Worm (Caenorhabditis elegans) whole organism, mixed stage, embryonic: ENCODE data around the gene Y22D7AL.16.

ENCODE experiments used
- M03D4.4 ChIP-seq: sonication (generic microtip); optimal IDR thresholded peaks from 2 replicates; lab custom pipeline; 2017; ENCODE audit warnings: mild to moderate bottlenecking, missing genetic modification characterization, missing compliant biosample characterization
- ces-1 ChIP-seq: fragments of 150-350 bp; optimal IDR thresholded peaks from 2 replicates; lab custom pipeline; 2014; ENCODE audit warnings: missing biosample characterization, missing genetic modification reagents, missing genetic modification characterization
- lin-13 ChIP-seq: fragments of 150-350 bp; optimal IDR thresholded peaks from 2 replicates; lab custom pipeline; 2014; ENCODE audit warnings: missing biosample characterization, missing genetic modification characterization
- nhr-12 ChIP-seq: fragments of 150-350 bp; optimal IDR thresholded peaks from 2 replicates; lab custom pipeline; 2014; ENCODE audit warnings: missing biosample characterization, missing genetic modification characterization
- nhr-76 ChIP-seq: sonication (generic microtip); optimal IDR thresholded peaks from 2 replicates; lab custom pipeline; 2017; ENCODE audit warnings: missing biosample characterization, missing genetic modification characterization
- snpc-4 ChIP-seq: fragments of 150-350 bp; optimal IDR thresholded peaks from 2 replicates; lab custom pipeline; 2014; ENCODE audit warnings: missing biosample characterization, missing genetic modification characterization
- sptf-1 ChIP-seq: sonication (generic microtip); optimal IDR thresholded peaks from 2 replicates; lab custom pipeline; 2017; ENCODE audit warnings: mild to moderate bottlenecking, missing genetic modification characterization, moderate library complexity, missing compliant biosample characterization
- unc-39 ChIP-seq: fragments of 150-350 bp; optimal IDR thresholded peaks from 2 replicates; lab custom pipeline; 2014; ENCODE audit warnings: missing biosample characterization, missing genetic modification characterization
- unc-62 ChIP-seq: fragments of 150-350 bp; optimal IDR thresholded peaks from 2 replicates; lab custom pipeline; 2014; ENCODE audit warnings: missing biosample characterization, missing genetic modification reagents, missing genetic modification characterization
- ztf-11 ChIP-seq: fragments of 150-350 bp; optimal IDR thresholded peaks from 2 replicates; lab custom pipeline; 2014; ENCODE audit warnings: missing biosample characterization, missing genetic modification characterization

DNA sequence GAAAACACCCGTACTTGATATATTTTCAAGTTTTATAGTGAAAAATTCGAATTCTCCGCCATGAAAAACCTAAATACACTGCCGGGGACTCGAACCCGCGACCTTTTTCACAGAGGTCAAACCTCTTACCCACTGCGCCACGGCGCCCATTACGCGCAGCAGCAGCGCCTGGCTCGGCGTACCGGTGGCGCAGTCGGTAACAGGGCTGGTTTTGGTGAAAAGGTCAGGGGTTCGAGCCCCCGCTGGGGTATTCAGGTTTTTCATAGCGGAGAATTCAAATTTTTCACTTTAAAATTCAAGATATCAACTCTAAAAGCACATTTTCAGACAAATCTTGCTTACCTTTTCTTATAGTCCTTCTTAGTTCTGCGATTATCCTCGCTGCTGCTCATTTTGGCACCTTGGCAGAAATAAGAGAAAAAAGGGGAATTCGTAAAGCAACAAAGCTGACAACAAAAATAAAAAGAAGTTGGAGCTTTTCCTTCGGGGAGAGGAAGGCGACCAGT is at the start of gene Y22D7AL.16:
- TF ChIP-seq sptf-1 (tag; lab: Kevin White, UChicago) (no peak), unc-39 (tag; lab: Kevin White, UChicago) (no peak), M03D4.4 (tag; lab: Kevin White, UChicago) (no peak), unc-62 (GFP tag; lab: Kevin White, UChicago) (no peak), nhr-12 (tag; lab: Kevin White, UChicago) (no peak), snpc-4 (tag; lab: Kevin White, UChicago) (no peak), ztf-11 (tag; lab: Kevin White, UChicago) (no peak), nhr-76 (no peak), ces-1 (no peak), lin-13 (tag; lab: Kevin White, UChicago) (no peak)
